Worm (Caenorhabditis elegans) whole organism, L1 larva: ENCODE data around the gene cyp-33E1.

Experiments
- C04F5.9 ChIP-seq: sonication (generic microtip); optimal IDR thresholded peaks from 2 replicates; lab custom pipeline; 2016; ENCODE audit warnings: missing genetic modification characterization, missing compliant biosample characterization
- C16A3.4 ChIP-seq: fragments of 150-350 bp; optimal IDR thresholded peaks from 2 replicates; lab custom pipeline; 2014; ENCODE audit warnings: missing biosample characterization, missing genetic modification characterization
- F16B12.6 ChIP-seq: fragments of 150-350 bp; optimal IDR thresholded peaks from 2 replicates; lab custom pipeline; 2014; ENCODE audit warnings: missing biosample characterization, missing genetic modification characterization
- Y116A8C.19 ChIP-seq: sonication (generic microtip); optimal IDR thresholded peaks from 2 replicates; lab custom pipeline; 2016; ENCODE audit warnings: missing compliant biosample characterization, missing genetic modification characterization, borderline replicate concordance
- aha-1 ChIP-seq: fragments of 150-350 bp; optimal IDR thresholded peaks from 2 replicates; lab custom pipeline; 2014; ENCODE audit warnings: missing biosample characterization, missing genetic modification characterization
- aly-2 ChIP-seq: fragments of 150-350 bp; optimal IDR thresholded peaks from 2 replicates; lab custom pipeline; 2014; ENCODE audit warnings: missing biosample characterization, missing genetic modification characterization
- ama-1 ChIP-seq: fragments of 150-350 bp; optimal IDR thresholded peaks from 2 replicates; lab custom pipeline; 2014
- blmp-1 ChIP-seq: fragments of 150-350 bp; optimal IDR thresholded peaks from 2 replicates; lab custom pipeline; 2014; ENCODE audit warnings: missing biosample characterization, missing genetic modification characterization
- ceh-8 ChIP-seq: fragments of 200-800 bp; sonication (Bioruptor generic); optimal IDR thresholded peaks from 2 replicates; lab custom pipeline; 2018; ENCODE audit warnings: mild to moderate bottlenecking, missing genetic modification characterization, moderate library complexity, missing compliant biosample characterization
- ces-1 ChIP-seq: fragments of 150-350 bp; optimal IDR thresholded peaks from 2 replicates; lab custom pipeline; 2014; ENCODE audit warnings: missing biosample characterization, missing genetic modification reagents, missing genetic modification characterization
- dpl-1 ChIP-seq, 3 experiments: fragments of 150-350 bp in 2 of 3; sonication (generic microtip) in 1 of 3; optimal IDR thresholded peaks; 2 replicates each; lab custom pipeline; 2014 to 2017; ENCODE audit warnings: missing biosample characterization in 3 of 3, missing genetic modification characterization in 3 of 3, missing genetic modification reagents in 3 of 3
- efl-1 ChIP-seq, 4 experiments: fragments of 150-350 bp; optimal IDR thresholded peaks in 3 of 4; peaks in 1 of 4; 1 replicate in 1 of 4; 2 replicates in 3 of 4; lab custom pipeline; 2014; ENCODE audit warnings: missing biosample characterization in 2 of 4, missing genetic modification characterization in 2 of 4, missing genetic modification reagents in 2 of 4
- efl-3 ChIP-seq: fragments of 200-800 bp; sonication (Bioruptor generic); optimal IDR thresholded peaks from 2 replicates; lab custom pipeline; 2018; ENCODE audit warnings: mild to moderate bottlenecking, missing genetic modification characterization, missing compliant biosample characterization
- ets-5 ChIP-seq: fragments of 200-800 bp; sonication (Bioruptor generic); IDR thresholded peaks from 2 replicates; pipeline ENCODE4 v1.3.6; 2022; ENCODE audit warnings: missing genetic modification characterization, missing compliant biosample characterization
- fkh-10 ChIP-seq: sonication (generic microtip); optimal IDR thresholded peaks from 2 replicates; lab custom pipeline; 2017; ENCODE audit warnings: missing biosample characterization, missing genetic modification reagents, missing genetic modification characterization
- fkh-8 ChIP-seq: sonication (generic microtip); optimal IDR thresholded peaks from 2 replicates; lab custom pipeline; 2016; ENCODE audit warnings: mild to moderate bottlenecking, missing genetic modification characterization, missing compliant biosample characterization
- fos-1 ChIP-seq: fragments of 150-350 bp; optimal IDR thresholded peaks from 2 replicates; lab custom pipeline; 2014; ENCODE audit warnings: missing biosample characterization, missing genetic modification characterization
- hlh-4 ChIP-seq: sonication (generic microtip); optimal IDR thresholded peaks from 2 replicates; lab custom pipeline; 2016; ENCODE audit warnings: mild to moderate bottlenecking, missing genetic modification characterization, missing compliant biosample characterization
- irx-1 ChIP-seq: sonication (generic microtip); optimal IDR thresholded peaks from 2 replicates; lab custom pipeline; 2016; ENCODE audit warnings: missing genetic modification characterization, missing compliant biosample characterization
- isw-1 ChIP-seq: fragments of 200-800 bp; sonication (Bioruptor generic); IDR thresholded peaks from 2 replicates; pipeline ENCODE4 v1.3.6; 2022; ENCODE audit warnings: missing genetic modification characterization, missing compliant biosample characterization
- jun-1 ChIP-seq: fragments of 150-350 bp; optimal IDR thresholded peaks from 2 replicates; lab custom pipeline; 2014; ENCODE audit warnings: missing biosample characterization, missing genetic modification reagents, missing genetic modification characterization
- lin-13 ChIP-seq: fragments of 150-350 bp; optimal IDR thresholded peaks from 2 replicates; lab custom pipeline; 2014; ENCODE audit warnings: missing biosample characterization, missing genetic modification reagents, missing genetic modification characterization
- lin-14 ChIP-seq: fragments of 200-800 bp; sonication (Bioruptor generic); optimal IDR thresholded peaks from 2 replicates; lab custom pipeline; 2018; ENCODE audit warnings: mild to moderate bottlenecking, missing genetic modification characterization, moderate library complexity, missing compliant biosample characterization
- lin-15B ChIP-seq: fragments of 150-350 bp; sonication (generic microtip); optimal IDR thresholded peaks from 3 replicates; lab custom pipeline; 2014; ENCODE audit warnings: missing biosample characterization, missing genetic modification characterization
- lin-35 ChIP-seq, 2 experiments: fragments of 150-350 bp; optimal IDR thresholded peaks; 2 replicates each; lab custom pipeline; 2014; ENCODE audit warnings: missing biosample characterization in 2 of 2, missing genetic modification characterization in 2 of 2, missing genetic modification reagents in 2 of 2
- lsy-2 ChIP-seq, 2 experiments: fragments of 150-350 bp; optimal IDR thresholded peaks; 2 replicates each; lab custom pipeline; 2014; ENCODE audit warnings: missing biosample characterization in 2 of 2, missing genetic modification characterization in 2 of 2
- mab-9 ChIP-seq: fragments of 200-800 bp; sonication (Bioruptor generic); IDR thresholded peaks from 2 replicates; pipeline ENCODE4 v1.3.6; 2022; ENCODE audit warnings: missing genetic modification reagents, missing genetic modification characterization, missing compliant biosample characterization
- mep-1 ChIP-seq: fragments of 150-350 bp; optimal IDR thresholded peaks from 2 replicates; lab custom pipeline; 2014; ENCODE audit warnings: missing biosample characterization, missing genetic modification characterization
- nhr-20 ChIP-seq: sonication (generic microtip); optimal IDR thresholded peaks from 2 replicates; lab custom pipeline; 2016; ENCODE audit warnings: mild to moderate bottlenecking, missing genetic modification characterization, missing compliant biosample characterization
- nhr-237 ChIP-seq: fragments of 150-350 bp; optimal IDR thresholded peaks from 2 replicates; lab custom pipeline; 2014; ENCODE audit warnings: missing biosample characterization, missing genetic modification characterization
- nhr-28 ChIP-seq: fragments of 150-350 bp; optimal IDR thresholded peaks from 2 replicates; lab custom pipeline; 2014; ENCODE audit warnings: missing biosample characterization, missing genetic modification characterization
- nhr-71 ChIP-seq: sonication (generic microtip); optimal IDR thresholded peaks from 2 replicates; lab custom pipeline; 2016; ENCODE audit warnings: mild to moderate bottlenecking, missing genetic modification characterization, moderate library complexity, missing compliant biosample characterization
- nhr-76 ChIP-seq: sonication (generic microtip); optimal IDR thresholded peaks from 2 replicates; lab custom pipeline; 2017; ENCODE audit warnings: missing biosample characterization, missing genetic modification characterization
- nhr-77 ChIP-seq: fragments of 150-350 bp; optimal IDR thresholded peaks from 2 replicates; lab custom pipeline; 2014; ENCODE audit warnings: missing biosample characterization, missing genetic modification characterization
- nhr-84 ChIP-seq: sonication (generic microtip); optimal IDR thresholded peaks from 2 replicates; lab custom pipeline; 2017; ENCODE audit warnings: missing biosample characterization, missing genetic modification characterization
- nhr-90 ChIP-seq: sonication (generic microtip); optimal IDR thresholded peaks from 2 replicates; lab custom pipeline; 2016; ENCODE audit warnings: mild to moderate bottlenecking, missing genetic modification characterization, missing compliant biosample characterization; ENCODE audit not compliant: poor library complexity
- pqm-1 ChIP-seq: sonication (generic microtip); optimal IDR thresholded peaks from 3 replicates; lab custom pipeline; 2017; ENCODE audit warnings: missing biosample characterization, missing genetic modification characterization
- skn-1 ChIP-seq: fragments of 150-350 bp; optimal IDR thresholded peaks from 2 replicates; lab custom pipeline; 2014; ENCODE audit warnings: missing biosample characterization, missing genetic modification characterization
- snpc-4 ChIP-seq: fragments of 150-350 bp; optimal IDR thresholded peaks from 2 replicates; lab custom pipeline; 2014; ENCODE audit warnings: missing biosample characterization, missing genetic modification characterization
- snu-23 ChIP-seq: sonication (generic microtip); optimal IDR thresholded peaks from 2 replicates; lab custom pipeline; 2016; ENCODE audit warnings: missing genetic modification characterization, missing compliant biosample characterization
- swsn-7 ChIP-seq: sonication (generic microtip); optimal IDR thresholded peaks from 2 replicates; lab custom pipeline; 2016; ENCODE audit warnings: missing genetic modification characterization, missing compliant biosample characterization
- unc-130 ChIP-seq: fragments of 150-350 bp; optimal IDR thresholded peaks from 2 replicates; lab custom pipeline; 2017; ENCODE audit warnings: missing biosample characterization, missing genetic modification characterization, inconsistent platforms
- unc-30 ChIP-seq: sonication (generic microtip); optimal IDR thresholded peaks from 2 replicates; lab custom pipeline; 2017; ENCODE audit warnings: missing biosample characterization, missing genetic modification characterization
- unc-62 ChIP-seq: fragments of 150-350 bp; optimal IDR thresholded peaks from 2 replicates; lab custom pipeline; 2014; ENCODE audit warnings: missing biosample characterization, missing genetic modification reagents, missing genetic modification characterization
- vab-15 ChIP-seq: sonication (generic microtip); optimal IDR thresholded peaks from 2 replicates; lab custom pipeline; 2017; ENCODE audit warnings: missing genotype, mild to moderate bottlenecking, missing genetic modification characterization, missing compliant biosample characterization
- xbp-1 ChIP-seq: sonication (generic microtip); optimal IDR thresholded peaks from 2 replicates; lab custom pipeline; 2016; ENCODE audit warnings: missing genetic modification characterization, missing compliant biosample characterization
- zag-1 ChIP-seq: fragments of 150-350 bp; optimal IDR thresholded peaks from 2 replicates; lab custom pipeline; 2014; ENCODE audit warnings: missing biosample characterization, missing genetic modification characterization
- ztf-11 ChIP-seq, 2 experiments: sonication (generic microtip); optimal IDR thresholded peaks; 2 replicates each; lab custom pipeline; 2016 to 2017; ENCODE audit warnings: missing genetic modification characterization in 2 of 2, missing biosample characterization in 1 of 2, missing compliant biosample characterization in 1 of 2
- ztf-4 ChIP-seq: fragments of 150-350 bp; optimal IDR thresholded peaks from 2 replicates; lab custom pipeline; 2014; ENCODE audit warnings: missing biosample characterization, missing genetic modification characterization

The cyp-33E1 gene

ce11 chrIV:8648502-8648901 is at the start of gene cyp-33E1:
TSS of gene cyp-33E1 (minus strand) at chrIV:8648602.
- no peak for TF ChIP-seq efl-1 (optimal IDR thresholded peaks at IDR 0.05; lab: Kevin White, UChicago)
- peak in 1 of 2 experiments; percentile 48 for TF ChIP-seq efl-1 (GFP tag; optimal IDR thresholded peaks at IDR 0.05 in 1 of 2; lab: Kevin White, UChicago)
- TF ChIP-seq ama-1 = no peak

ce11 chrIV:8697436-8697835 is 49.0 kb upstream of the cyp-33E1 start, which contains the start of gene ttll-11:
TSS of gene ttll-11 (plus strand) at chrIV:8697736.
- peak; percentile 5 for TF ChIP-seq swsn-7 (tag; lab: Kevin White, UChicago)
- no peak for TF ChIP-seq nhr-237 (tag; lab: Kevin White, UChicago)
- TF ChIP-seq fkh-8 = peak; percentile 76
- TF ChIP-seq nhr-71 = peak; percentile 31
- TF ChIP-seq Y116A8C.19 (tag; lab: Kevin White, UChicago) = no peak

DNA sequence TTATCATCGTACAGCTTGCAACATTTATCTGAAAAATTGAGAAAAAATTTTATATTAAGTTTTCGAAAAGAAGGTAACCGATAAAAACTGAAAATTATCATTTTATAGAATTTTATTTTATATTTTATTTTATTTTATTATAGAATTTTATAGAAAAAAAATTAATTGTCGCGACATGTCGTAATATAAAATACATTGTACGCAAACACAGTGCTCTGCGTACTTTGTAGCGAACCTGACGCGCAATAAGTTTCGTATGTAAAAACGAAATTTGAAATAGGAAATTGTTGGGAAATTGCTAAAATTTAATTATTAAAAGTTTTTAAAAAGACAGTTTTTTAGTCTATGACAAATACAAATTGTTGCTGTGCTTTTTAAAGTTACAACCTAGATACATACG is 43.1 kb upstream of the cyp-33E1 start, which contains the start of the genes hst-1 and ints-6:
hst-1 (minus strand) TSS at position 28 of the 400 bp plus-strand sequence.
ints-6 (plus strand) TSS at position 260 of the 400 bp plus-strand sequence.
- TF ChIP-seq nhr-90 (tag; lab: Kevin White, UChicago) (no peak), efl-1 (optimal IDR thresholded peaks at IDR 0.05; lab: Kevin White, UChicago) (peak; percentile 14 to 35), efl-1 (GFP tag; optimal IDR thresholded peaks at IDR 0.05 in 1 of 2; lab: Kevin White, UChicago) (peak; percentile 40 to 88), pqm-1 (tag; lab: Kevin White, UChicago) (no peak), nhr-237 (tag; lab: Kevin White, UChicago) (no peak), ces-1 (GFP tag; lab: Kevin White, UChicago) (no peak), nhr-76 (tag; lab: Kevin White, UChicago) (no peak), lsy-2 (tag; optimal IDR thresholded peaks at IDR 0.05; lab: Kevin White, UChicago) (peak; percentile 40 to 56), jun-1 (tag; lab: Kevin White, UChicago) (no peak), zag-1 (no peak), nhr-20 (tag; lab: Kevin White, UChicago) (peak; percentile 21), unc-130 (tag; lab: Kevin White, UChicago) (no peak), mep-1 (tag; lab: Kevin White, UChicago) (peak; percentile 51), swsn-7 (tag; lab: Kevin White, UChicago) (peak; percentile 9), ztf-4 (tag; lab: Kevin White, UChicago) (no peak), aha-1 (tag; lab: Kevin White, UChicago) (no peak), unc-30 (tag; lab: Kevin White, UChicago) (no peak), fkh-10 (GFP tag; lab: Kevin White, UChicago) (no peak), unc-62 (GFP tag; lab: Kevin White, UChicago) (no peak), irx-1 (no peak), efl-3 (GFP tag; lab: Kevin White, UChicago) (no peak), lin-13 (GFP tag; lab: Kevin White, UChicago) (no peak), nhr-71 (peak; percentile 38), lin-15B (tag; lab: Kevin White, UChicago) (no peak), aly-2 (tag; lab: Kevin White, UChicago) (no peak), xbp-1 (peak; percentile 28), nhr-28 (no peak), skn-1 (tag; lab: Kevin White, UChicago) (peak; percentile 41), ztf-11 (tag; optimal IDR thresholded peaks at IDR 0.05; lab: Kevin White, UChicago) (no peak), C16A3.4 (tag; lab: Kevin White, UChicago) (peak; percentile 16), fos-1 (no peak), nhr-77 (tag; lab: Kevin White, UChicago) (no peak), mab-9 (no peak), ets-5 (GFP tag; lab: Robert Waterston, UW) (no peak), Y116A8C.19 (tag; lab: Kevin White, UChicago) (no peak), snpc-4 (tag; lab: Kevin White, UChicago) (no peak), lin-14 (GFP tag; lab: Kevin White, UChicago) (no peak), vab-15 (tag; lab: Kevin White, UChicago) (no peak), nhr-84 (tag; lab: Kevin White, UChicago) (no peak), dpl-1 (GFP tag; optimal IDR thresholded peaks at IDR 0.05; lab: Kevin White, UChicago) (peak in 2 of 3 experiments; percentile 27 to 56), C04F5.9 (tag; lab: Kevin White, UChicago) (no peak), fkh-8 (no peak), blmp-1 (tag; lab: Kevin White, UChicago) (peak; percentile 4), isw-1 (GFP tag; lab: Robert Waterston, UW) (no peak), ceh-8 (GFP tag; lab: Kevin White, UChicago) (no peak), F16B12.6 (tag; lab: Kevin White, UChicago) (peak; percentile 76), lin-35 (GFP tag; optimal IDR thresholded peaks at IDR 0.05; lab: Kevin White, UChicago) (peak in 1 of 2 experiments; percentile 29), snu-23 (peak; percentile 46), hlh-4 (no peak)
